Worm (Caenorhabditis elegans): ENCODE measurements around the gene spat-3.

DNA sequence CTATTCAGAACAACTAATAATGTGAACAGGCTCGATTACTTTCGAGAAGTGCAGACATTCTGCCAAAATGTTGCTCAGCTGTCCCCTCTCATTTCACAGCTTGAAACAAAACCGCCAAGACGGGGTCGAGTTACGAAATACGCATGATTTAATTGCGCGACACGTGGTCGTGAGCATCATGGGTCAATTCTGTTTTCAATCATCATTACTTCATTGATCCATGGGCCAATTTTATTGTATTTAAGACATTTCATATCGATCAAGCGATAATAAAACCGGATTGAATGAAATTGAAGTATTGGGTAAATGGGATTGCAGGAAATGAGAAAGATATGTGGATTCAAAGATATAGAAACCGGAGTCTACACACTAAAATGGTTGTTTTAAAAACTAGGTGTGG lies 47.2 kb upstream of the spat-3 start:
- TF ChIP-seq mdl-1 (tag; optimal IDR thresholded peaks at IDR 0.05): no peak
- TF ChIP-seq nhr-77 (tag; optimal IDR thresholded peaks at IDR 0.05): no peak
